Worm (Caenorhabditis elegans): ENCODE results near the gene msp-10.
A peak's percentile ranks its signal among the peaks of the same experiment; 100 is the strongest.

Gene msp-10

DNA sequence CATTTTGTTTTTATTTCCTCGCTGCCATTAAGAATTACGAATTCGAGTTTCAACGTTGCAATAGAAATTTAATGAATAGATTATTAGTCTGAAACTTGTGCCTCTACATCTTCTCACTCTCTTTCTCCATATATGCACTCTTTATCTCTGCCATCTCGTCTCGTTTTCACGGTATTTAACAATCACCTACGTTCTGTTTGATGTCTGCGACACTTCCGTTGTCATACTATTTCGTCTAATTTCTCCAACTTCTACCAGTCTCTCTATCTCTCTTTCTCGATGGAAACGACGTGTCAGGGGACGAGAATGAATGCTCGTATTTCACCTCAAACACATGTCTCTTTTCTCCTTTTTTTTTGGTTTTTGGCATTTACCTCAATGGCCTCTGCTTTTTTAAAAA lies 36.4 kb downstream of the msp-10 start:
- TF ChIP-seq irx-1 (tag; optimal IDR thresholded peaks at IDR 0.05) (no peak), efl-1 (optimal IDR thresholded peaks at IDR 0.05) (peak; percentile 63 to 75), efl-1 (GFP tag; optimal IDR thresholded peaks at IDR 0.05 in 1 of 2) (no peak), elt-3 (tag; optimal IDR thresholded peaks at IDR 0.05) (peak in 1 of 6 experiments; percentile 6), nhr-84 (tag; optimal IDR thresholded peaks at IDR 0.05) (no peak), nhr-12 (tag; optimal IDR thresholded peaks at IDR 0.05) (no peak), nhr-85 (tag) (peak; percentile 86), skn-1 (tag; optimal IDR thresholded peaks at IDR 0.05) (no peak), elt-2 (tag; optimal IDR thresholded peaks at IDR 0.05) (peak; percentile 46), nhr-76 (tag; optimal IDR thresholded peaks at IDR 0.05) (no peak), C34B4.2 (tag; optimal IDR thresholded peaks at IDR 0.05) (no peak), xbp-1 (tag; optimal IDR thresholded peaks at IDR 0.05) (peak; percentile 32), lir-3 (tag; optimal IDR thresholded peaks at IDR 0.05; ENCODE audit: poor library complexity) (peak; percentile 24), hpl-2 (GFP tag; optimal IDR thresholded peaks at IDR 0.05) (no peak), C04F5.9 (tag; optimal IDR thresholded peaks at IDR 0.05) (no peak), unc-86 (tag; optimal IDR thresholded peaks at IDR 0.05) (peak; percentile 62), nhr-47 (tag; optimal IDR thresholded peaks at IDR 0.05) (peak; percentile 38), lsy-2 (tag; optimal IDR thresholded peaks at IDR 0.05) (peak; percentile 52 to 66), fkh-8 (tag; optimal IDR thresholded peaks at IDR 0.05) (peak; percentile 51), pag-3 (tag; optimal IDR thresholded peaks at IDR 0.05; ENCODE audit: borderline replicate concordance, insufficient read depth) (no peak), nhr-90 (tag; optimal IDR thresholded peaks at IDR 0.05; ENCODE audit: poor library complexity) (no peak), alr-1 (tag; optimal IDR thresholded peaks at IDR 0.05; ENCODE audit: borderline replicate concordance) (no peak), nhr-71 (tag; optimal IDR thresholded peaks at IDR 0.05) (peak; percentile 70), pax-3 (tag; optimal IDR thresholded peaks at IDR 0.05) (no peak), ceh-90 (tag; optimal IDR thresholded peaks at IDR 0.05) (no peak), dsc-1 (tag; optimal IDR thresholded peaks at IDR 0.05) (peak; percentile 7), aly-2 (tag; optimal IDR thresholded peaks at IDR 0.05) (no peak), mef-2 (tag; optimal IDR thresholded peaks at IDR 0.05) (no peak), hlh-17 (GFP tag; optimal IDR thresholded peaks at IDR 0.05; ENCODE audit: borderline replicate concordance) (no peak), ceh-8 (GFP tag; optimal IDR thresholded peaks at IDR 0.05) (no peak), nhr-28 (tag; optimal IDR thresholded peaks at IDR 0.05) (no peak), mdl-1 (tag; optimal IDR thresholded peaks at IDR 0.05) (peak in 1 of 2 experiments; percentile 54), mep-1 (tag; optimal IDR thresholded peaks at IDR 0.05) (peak; percentile 63), dpl-1 (GFP tag; optimal IDR thresholded peaks at IDR 0.05) (peak in 2 of 3 experiments; percentile 10 to 38), tlp-1 (tag; optimal IDR thresholded peaks at IDR 0.05) (no peak), blmp-1 (tag; optimal IDR thresholded peaks at IDR 0.05) (peak; percentile 41), jun-1 (tag; optimal IDR thresholded peaks at IDR 0.05) (no peak), lin-14 (GFP tag; optimal IDR thresholded peaks at IDR 0.05) (peak; percentile 86), ceh-82 (tag; optimal IDR thresholded peaks at IDR 0.05) (peak in 2 of 3 experiments; percentile 26 to 40), ets-5 (GFP tag; IDR thresholded peaks at IDR 0.05) (no peak), ztf-4 (tag; optimal IDR thresholded peaks at IDR 0.05) (peak; percentile 19), fos-1 (tag; optimal IDR thresholded peaks at IDR 0.05) (no peak), aha-1 (tag; optimal IDR thresholded peaks at IDR 0.05) (no peak), rnt-1 (tag; optimal IDR thresholded peaks at IDR 0.05) (peak; percentile 49), C16A3.4 (tag; optimal IDR thresholded peaks at IDR 0.05) (no peak), lin-35 (GFP tag; optimal IDR thresholded peaks at IDR 0.05) (peak; percentile 43 to 60), zip-4 (GFP tag; optimal IDR thresholded peaks at IDR 0.05) (no peak), snu-23 (GFP tag; optimal IDR thresholded peaks at IDR 0.05) (peak; percentile 73), fkh-10 (GFP tag; optimal IDR thresholded peaks at IDR 0.05) (no peak), sox-4 (tag; optimal IDR thresholded peaks at IDR 0.05) (no peak), sptf-1 (tag; optimal IDR thresholded peaks at IDR 0.05) (no peak), tbx-2 (tag; optimal IDR thresholded peaks at IDR 0.05) (peak; percentile 39), nhr-11 (tag; optimal IDR thresholded peaks at IDR 0.05) (no peak)

Data from whole organism, L1 larva.